Worm (Caenorhabditis elegans): ENCODE measurements around the gene K03A11.6.

Gene K03A11.6

ce11 chrX:13011897-13012296, 43.8 kb upstream of the K03A11.6 start:
- TF ChIP-seq pes-1 (GFP tag; IDR thresholded peaks at IDR 0.05) (no peak), flt-1 (GFP tag; IDR thresholded peaks at IDR 0.05) (no peak), tra-4 (tag; optimal IDR thresholded peaks at IDR 0.05) (no peak), hmbx-1 (tag; optimal IDR thresholded peaks at IDR 0.05) (no peak), ceh-36 (tag; optimal IDR thresholded peaks at IDR 0.05) (no peak), aly-1 (tag; optimal IDR thresholded peaks at IDR 0.05) (no peak), sea-1 (GFP tag; conservative IDR thresholded peaks at IDR 0.05) (no peak), ceh-13 (GFP tag; optimal IDR thresholded peaks at IDR 0.05) (no peak), ets-7 (tag; optimal IDR thresholded peaks at IDR 0.05) (no peak), scrt-1 (GFP tag; IDR thresholded peaks at IDR 0.05) (no peak), hnd-1 (tag; optimal IDR thresholded peaks at IDR 0.05) (no peak), ama-1 (optimal IDR thresholded peaks at IDR 0.05) (no peak), tbx-11 (GFP tag; IDR thresholded peaks at IDR 0.05) (no peak), tbx-37 (GFP tag; conservative IDR thresholded peaks at IDR 0.05) (no peak)

- TF ChIP-seq hmg-4 (GFP tag; optimal IDR thresholded peaks at IDR 0.05) = no peak
- TF ChIP-seq tbx-11 (GFP tag; IDR thresholded peaks at IDR 0.05) = no peak
- no peak for TF ChIP-seq ceh-36 (tag; optimal IDR thresholded peaks at IDR 0.05)
- TF ChIP-seq F13C5.2 (tag; optimal IDR thresholded peaks at IDR 0.05) = no peak
- TF ChIP-seq hnd-1 (tag; optimal IDR thresholded peaks at IDR 0.05) = no peak
- no peak for TF ChIP-seq pes-1 (GFP tag; IDR thresholded peaks at IDR 0.05)
- TF ChIP-seq tra-4 (tag; optimal IDR thresholded peaks at IDR 0.05) = no peak
- TF ChIP-seq flt-1 (GFP tag; IDR thresholded peaks at IDR 0.05) = no peak
- TF ChIP-seq B0310.2 (tag; optimal IDR thresholded peaks at IDR 0.05) = no peak
- no peak for TF ChIP-seq scrt-1 (GFP tag; IDR thresholded peaks at IDR 0.05)
- TF ChIP-seq ama-1 (optimal IDR thresholded peaks at IDR 0.05) = no peak
- no peak for TF ChIP-seq sea-1 (GFP tag; conservative IDR thresholded peaks at IDR 0.05)
- no peak for TF ChIP-seq ets-7 (tag; optimal IDR thresholded peaks at IDR 0.05)
- TF ChIP-seq hmbx-1 (tag; optimal IDR thresholded peaks at IDR 0.05) = no peak
- TF ChIP-seq aly-1 (tag; optimal IDR thresholded peaks at IDR 0.05) = no peak
- no peak for TF ChIP-seq ceh-13 (GFP tag; optimal IDR thresholded peaks at IDR 0.05)
- TF ChIP-seq tbx-37 (GFP tag; conservative IDR thresholded peaks at IDR 0.05) = no peak
These were observed 41.3 kb upstream of the K03A11.6 start for ce11 chrX:13014341-13014740.

ce11 chrX:13016290-13016689, 39.4 kb upstream of the K03A11.6 start:
- TF ChIP-seq tbx-11 (GFP tag; IDR thresholded peaks at IDR 0.05) = no peak
- no peak for TF ChIP-seq hnd-1 (tag; optimal IDR thresholded peaks at IDR 0.05)
- no peak for TF ChIP-seq tbx-37 (GFP tag; conservative IDR thresholded peaks at IDR 0.05)
- no peak for TF ChIP-seq F13C5.2 (tag; optimal IDR thresholded peaks at IDR 0.05)
- TF ChIP-seq scrt-1 (GFP tag; IDR thresholded peaks at IDR 0.05) = no peak
- TF ChIP-seq aly-1 (tag; optimal IDR thresholded peaks at IDR 0.05) = no peak
- TF ChIP-seq tra-4 (tag; optimal IDR thresholded peaks at IDR 0.05) = no peak

ce11 chrX:13021446-13021845, 34.2 kb upstream of the K03A11.6 start:
- TF ChIP-seq tra-4 (tag; optimal IDR thresholded peaks at IDR 0.05) = no peak
- no peak for TF ChIP-seq ceh-13 (GFP tag; optimal IDR thresholded peaks at IDR 0.05)
- no peak for TF ChIP-seq F13C5.2 (tag; optimal IDR thresholded peaks at IDR 0.05)
- TF ChIP-seq aly-1 (tag; optimal IDR thresholded peaks at IDR 0.05) = no peak
- TF ChIP-seq B0310.2 (tag; optimal IDR thresholded peaks at IDR 0.05) = no peak
- no peak for TF ChIP-seq ama-1 (optimal IDR thresholded peaks at IDR 0.05)
- TF ChIP-seq ets-7 (tag; optimal IDR thresholded peaks at IDR 0.05) = no peak
- no peak for TF ChIP-seq hnd-1 (tag; optimal IDR thresholded peaks at IDR 0.05)
- no peak for TF ChIP-seq pes-1 (GFP tag; IDR thresholded peaks at IDR 0.05)
- no peak for TF ChIP-seq flt-1 (GFP tag; IDR thresholded peaks at IDR 0.05)
- no peak for TF ChIP-seq ceh-36 (tag; optimal IDR thresholded peaks at IDR 0.05)
- no peak for TF ChIP-seq tbx-11 (GFP tag; IDR thresholded peaks at IDR 0.05)
- no peak for TF ChIP-seq sea-1 (GFP tag; conservative IDR thresholded peaks at IDR 0.05)
- TF ChIP-seq hmbx-1 (tag; optimal IDR thresholded peaks at IDR 0.05) = no peak
- no peak for TF ChIP-seq tbx-37 (GFP tag; conservative IDR thresholded peaks at IDR 0.05)
- TF ChIP-seq scrt-1 (GFP tag; IDR thresholded peaks at IDR 0.05) = no peak
- TF ChIP-seq hmg-4 (GFP tag; optimal IDR thresholded peaks at IDR 0.05) = no peak

ce11 chrX:13032610-13033009, 23.1 kb upstream of the K03A11.6 start, which contains the start of gene npr-10:
Gene npr-10, minus strand, starts transcription at chrX:13032710.
- TF ChIP-seq tbx-11 (GFP tag; IDR thresholded peaks at IDR 0.05) = no peak

- TF ChIP-seq ceh-36 (tag; optimal IDR thresholded peaks at IDR 0.05) (no peak), scrt-1 (GFP tag; IDR thresholded peaks at IDR 0.05) (no peak), ceh-13 (GFP tag; optimal IDR thresholded peaks at IDR 0.05) (no peak), tra-4 (tag; optimal IDR thresholded peaks at IDR 0.05) (no peak), ama-1 (optimal IDR thresholded peaks at IDR 0.05) (no peak), F13C5.2 (tag; optimal IDR thresholded peaks at IDR 0.05) (no peak), flt-1 (GFP tag; IDR thresholded peaks at IDR 0.05) (no peak), hmbx-1 (tag; optimal IDR thresholded peaks at IDR 0.05) (no peak), tbx-37 (GFP tag; conservative IDR thresholded peaks at IDR 0.05) (no peak), hmg-4 (GFP tag; optimal IDR thresholded peaks at IDR 0.05) (no peak), pes-1 (GFP tag; IDR thresholded peaks at IDR 0.05) (no peak), tbx-11 (GFP tag; IDR thresholded peaks at IDR 0.05) (no peak), B0310.2 (tag; optimal IDR thresholded peaks at IDR 0.05) (no peak), ets-7 (tag; optimal IDR thresholded peaks at IDR 0.05) (no peak)
These were observed 21.8 kb upstream of the K03A11.6 start for ce11 chrX:13033850-13034249.

ce11 chrX:13034333-13034732, 21.3 kb upstream of the K03A11.6 start:
- no peak for TF ChIP-seq B0310.2 (tag; optimal IDR thresholded peaks at IDR 0.05)
- TF ChIP-seq flt-1 (GFP tag; IDR thresholded peaks at IDR 0.05) = no peak
- no peak for TF ChIP-seq scrt-1 (GFP tag; IDR thresholded peaks at IDR 0.05)
- TF ChIP-seq F13C5.2 (tag; optimal IDR thresholded peaks at IDR 0.05) = no peak
- no peak for TF ChIP-seq tbx-11 (GFP tag; IDR thresholded peaks at IDR 0.05)
- TF ChIP-seq sea-1 (GFP tag; conservative IDR thresholded peaks at IDR 0.05) = no peak
- TF ChIP-seq hmg-4 (GFP tag; optimal IDR thresholded peaks at IDR 0.05) = no peak
- TF ChIP-seq tra-4 (tag; optimal IDR thresholded peaks at IDR 0.05) = no peak
- TF ChIP-seq ets-7 (tag; optimal IDR thresholded peaks at IDR 0.05) = no peak
- no peak for TF ChIP-seq hmbx-1 (tag; optimal IDR thresholded peaks at IDR 0.05)
- TF ChIP-seq tbx-37 (GFP tag; conservative IDR thresholded peaks at IDR 0.05) = no peak
- no peak for TF ChIP-seq ceh-36 (tag; optimal IDR thresholded peaks at IDR 0.05)
- no peak for TF ChIP-seq aly-1 (tag; optimal IDR thresholded peaks at IDR 0.05)
- no peak for TF ChIP-seq ceh-13 (GFP tag; optimal IDR thresholded peaks at IDR 0.05)

Measured in whole organism, early embryonic.